Worm (Caenorhabditis elegans): ENCODE measurements around the gene ndx-9.

ndx-9 gene

ce11 chrIV:11001614-11002013 is 10.2 kb downstream of the ndx-9 start, which contains the start of gene F13H10.9:
Gene F13H10.9, plus strand, starts transcription at chrIV:11001914.
- TF ChIP-seq Y56A3A.18 (GFP tag; IDR thresholded peaks at IDR 0.05), result no peak

- TF ChIP-seq tbp1 (GFP tag; optimal IDR thresholded peaks at IDR 0.05) (no peak), ztf-6 (GFP tag; IDR thresholded peaks at IDR 0.05) (no peak), madf-8 (GFP tag; conservative IDR thresholded peaks at IDR 0.05) (no peak), nhr-80 (tag; optimal IDR thresholded peaks at IDR 0.05) (no peak), efl-1 (GFP tag; optimal IDR thresholded peaks at IDR 0.05) (no peak), aptf-3 (GFP tag; IDR thresholded peaks at IDR 0.05) (no peak), F49E8.2 (tag; optimal IDR thresholded peaks at IDR 0.05; ENCODE audit: insufficient read depth) (no peak)
Measured at ce11 chrIV:10990699-10991098, 21.1 kb downstream of the ndx-9 start, which contains the start of gene F13H10.5. Gene F13H10.5, plus strand, starts transcription at chrIV:10990999.

- TF ChIP-seq F33H1.4 (GFP tag; IDR thresholded peaks at IDR 0.05), result peak; percentile 28; the same call in 1 of the 2 replicates
- peak; percentile 30; the same call in 1 of the 2 replicates for TF ChIP-seq madf-8 (GFP tag; conservative IDR thresholded peaks at IDR 0.05)
- TF ChIP-seq Y53G8AR.9 (GFP tag; conservative IDR thresholded peaks at IDR 0.05), result 0 out of 2 replicates have a peak, but pooled peaks have one; percentile 48
- TF ChIP-seq madf-6 (GFP tag; IDR thresholded peaks at IDR 0.05), result peak; percentile 72
- 0 out of 2 replicates have a peak, but pooled peaks have one; percentile 5 for TF ChIP-seq rcor-1 (GFP tag; IDR thresholded peaks at IDR 0.05)
- TF ChIP-seq hsf-1 (GFP tag; IDR thresholded peaks at IDR 0.05), result 0 out of 2 replicates have a peak, but pooled peaks have one; percentile 43
- peak; percentile 60; the same call in 1 of the 2 replicates for TF ChIP-seq ekl-4 (GFP tag; IDR thresholded peaks at IDR 0.05)
- TF ChIP-seq ceh-91 (GFP tag; IDR thresholded peaks at IDR 0.05), result peak; percentile 34; the same call in 1 of the 2 replicates
- TF ChIP-seq D2030.7 (GFP tag; IDR thresholded peaks at IDR 0.05), result peak; percentile 24; the same call in 1 of the 2 replicates
Measured at ce11 chrIV:10987342-10987945, 24.4 kb downstream of the ndx-9 start, which contains the start of gene Y43E12A.3. Gene Y43E12A.3, plus strand, starts transcription at chrIV:10987895.

- TF ChIP-seq efl-1 (GFP tag; optimal IDR thresholded peaks at IDR 0.05) (peak; percentile 59), ceh-91 (GFP tag; IDR thresholded peaks at IDR 0.05) (peak; percentile 69), hsf-1 (GFP tag; IDR thresholded peaks at IDR 0.05) (0 out of 2 replicates have a peak, but pooled peaks have one; percentile 31), hmg-1.2 (GFP tag; IDR thresholded peaks at IDR 0.05) (peak; percentile 18; the same call in 1 of the 2 replicates), F55B11.4 (tag; optimal IDR thresholded peaks at IDR 0.05; ENCODE audit: borderline replicate concordance, insufficient read depth) (no peak), rcor-1 (GFP tag; IDR thresholded peaks at IDR 0.05) (peak; percentile 43; the same call in 1 of the 2 replicates), Y79H2A.3 (GFP tag; conservative IDR thresholded peaks at IDR 0.05) (no peak), xnd-1 (tag; optimal IDR thresholded peaks at IDR 0.05) (peak; percentile 84), madf-8 (GFP tag; conservative IDR thresholded peaks at IDR 0.05) (peak; percentile 96), F49E8.2 (tag; optimal IDR thresholded peaks at IDR 0.05; ENCODE audit: insufficient read depth) (no peak), hmg-20 (GFP tag; IDR thresholded peaks at IDR 0.05) (no peak), F33H1.4 (GFP tag; IDR thresholded peaks at IDR 0.05) (peak; percentile 71), D2030.7 (GFP tag; IDR thresholded peaks at IDR 0.05) (peak; percentile 55), lsl-1 (GFP tag; optimal IDR thresholded peaks at IDR 0.05) (peak; percentile 84), madf-6 (GFP tag; IDR thresholded peaks at IDR 0.05) (peak; percentile 98)
Measured at ce11 chrIV:10985568-10986035, 26.2 kb downstream of the ndx-9 start, which contains the start of gene cyb-2.1. Gene cyb-2.1, plus strand, starts transcription at chrIV:10985985.

- TF ChIP-seq F39B2.1 (GFP tag; IDR thresholded peaks at IDR 0.05) (no peak), Y53F4B.3 (GFP tag; IDR thresholded peaks at IDR 0.05) (no peak), ZK185.1 (tag; optimal IDR thresholded peaks at IDR 0.05; ENCODE audit: poor library complexity, severe bottlenecking) (no peak), F52B5.7 (tag; optimal IDR thresholded peaks at IDR 0.05) (no peak), sea-2 (GFP tag; IDR thresholded peaks at IDR 0.05) (no peak), bed-2 (GFP tag; IDR thresholded peaks at IDR 0.05) (no peak), sdz-38 (tag; optimal IDR thresholded peaks at IDR 0.05) (no peak), ccch-3 (GFP tag; optimal IDR thresholded peaks at IDR 0.05) (no peak), madf-3 (GFP tag; IDR thresholded peaks at IDR 0.05) (no peak), ztf-6 (GFP tag; IDR thresholded peaks at IDR 0.05) (no peak), aptf-3 (GFP tag; IDR thresholded peaks at IDR 0.05) (no peak), B0019.2 (GFP tag; conservative IDR thresholded peaks at IDR 0.05) (no peak), F33H1.4 (GFP tag; IDR thresholded peaks at IDR 0.05) (no peak), bed-1 (GFP tag; IDR thresholded peaks at IDR 0.05) (no peak), ceh-40 (GFP tag; IDR thresholded peaks at IDR 0.05) (no peak), mes-4 (tag; optimal IDR thresholded peaks at IDR 0.05) (no peak)
Measured at ce11 chrIV:10981761-10982160, 30.1 kb downstream of the ndx-9 start, which contains the start of gene Y43E12A.2. Gene Y43E12A.2, plus strand, starts transcription at chrIV:10982061.
